Worm (Caenorhabditis elegans) whole organism, L1 larva: ENCODE data around the gene ins-19.

Experiments used
- C04F5.9 ChIP-seq: sonication (generic microtip); optimal IDR thresholded peaks from 2 replicates; lab custom pipeline; 2016; ENCODE audit warnings: missing genetic modification characterization, missing compliant biosample characterization
- alr-1 ChIP-seq: fragments of 200-800 bp; sonication (Bioruptor generic); optimal IDR thresholded peaks from 2 replicates; lab custom pipeline; 2018; ENCODE audit warnings: borderline replicate concordance, mild to moderate bottlenecking, missing genetic modification characterization, missing compliant biosample characterization
- ama-1 ChIP-seq: fragments of 150-350 bp; optimal IDR thresholded peaks from 2 replicates; lab custom pipeline; 2014
- ceh-82 ChIP-seq, 3 experiments: fragments of 150-350 bp in 1 of 3; sonication (generic microtip) in 2 of 3; optimal IDR thresholded peaks; 2 replicates each; lab custom pipeline; 2014 to 2017; ENCODE audit warnings: missing biosample characterization in 3 of 3, missing genetic modification characterization in 3 of 3
- ceh-90 ChIP-seq: sonication (generic microtip); optimal IDR thresholded peaks from 2 replicates; lab custom pipeline; 2016; ENCODE audit warnings: missing genetic modification characterization, missing compliant biosample characterization
- ces-1 ChIP-seq: fragments of 150-350 bp; optimal IDR thresholded peaks from 2 replicates; lab custom pipeline; 2014; ENCODE audit warnings: missing biosample characterization, missing genetic modification reagents, missing genetic modification characterization
- dpl-1 ChIP-seq, 3 experiments: fragments of 150-350 bp in 2 of 3; sonication (generic microtip) in 1 of 3; optimal IDR thresholded peaks; 2 replicates each; lab custom pipeline; 2014 to 2017; ENCODE audit warnings: missing biosample characterization in 3 of 3, missing genetic modification characterization in 3 of 3, missing genetic modification reagents in 3 of 3
- efl-1 ChIP-seq, 4 experiments: fragments of 150-350 bp; optimal IDR thresholded peaks in 3 of 4; peaks in 1 of 4; 1 replicate in 1 of 4; 2 replicates in 3 of 4; lab custom pipeline; 2014; ENCODE audit warnings: missing biosample characterization in 2 of 4, missing genetic modification characterization in 2 of 4, missing genetic modification reagents in 2 of 4
- elt-2 ChIP-seq: sonication (generic microtip); optimal IDR thresholded peaks from 2 replicates; lab custom pipeline; 2016; ENCODE audit warnings: missing genetic modification characterization, mild to moderate bottlenecking, inconsistent platforms, missing compliant biosample characterization, missing genetic modification reagents
- fkh-10 ChIP-seq: sonication (generic microtip); optimal IDR thresholded peaks from 2 replicates; lab custom pipeline; 2017; ENCODE audit warnings: missing biosample characterization, missing genetic modification reagents, missing genetic modification characterization
- fkh-8 ChIP-seq: sonication (generic microtip); optimal IDR thresholded peaks from 2 replicates; lab custom pipeline; 2016; ENCODE audit warnings: mild to moderate bottlenecking, missing genetic modification characterization, missing compliant biosample characterization
- fos-1 ChIP-seq: fragments of 150-350 bp; optimal IDR thresholded peaks from 2 replicates; lab custom pipeline; 2014; ENCODE audit warnings: missing biosample characterization, missing genetic modification characterization
- hlh-17 ChIP-seq: fragments of 200-800 bp; sonication (Bioruptor generic); optimal IDR thresholded peaks from 2 replicates; lab custom pipeline; 2018; ENCODE audit warnings: missing genetic modification characterization, mild to moderate bottlenecking, missing compliant biosample characterization, moderate library complexity, borderline replicate concordance
- hpl-2 ChIP-seq: fragments of 150-350 bp; optimal IDR thresholded peaks from 2 replicates; lab custom pipeline; 2014; ENCODE audit warnings: missing biosample characterization, missing genetic modification reagents, missing genetic modification characterization
- lin-13 ChIP-seq: fragments of 150-350 bp; optimal IDR thresholded peaks from 2 replicates; lab custom pipeline; 2014; ENCODE audit warnings: missing biosample characterization, missing genetic modification reagents, missing genetic modification characterization
- lin-35 ChIP-seq, 2 experiments: fragments of 150-350 bp; optimal IDR thresholded peaks; 2 replicates each; lab custom pipeline; 2014; ENCODE audit warnings: missing biosample characterization in 2 of 2, missing genetic modification characterization in 2 of 2, missing genetic modification reagents in 2 of 2
- lin-39 ChIP-seq: fragments of 150-350 bp; optimal IDR thresholded peaks from 2 replicates; lab custom pipeline; 2014; ENCODE audit warnings: missing biosample characterization, missing genetic modification reagents, missing genetic modification characterization
- mef-2 ChIP-seq: fragments of 150-350 bp; optimal IDR thresholded peaks from 2 replicates; lab custom pipeline; 2014; ENCODE audit warnings: missing biosample characterization, missing genetic modification characterization
- mep-1 ChIP-seq: fragments of 150-350 bp; optimal IDR thresholded peaks from 2 replicates; lab custom pipeline; 2014; ENCODE audit warnings: missing biosample characterization, missing genetic modification characterization
- nhr-47 ChIP-seq: sonication (generic microtip); optimal IDR thresholded peaks from 2 replicates; lab custom pipeline; 2016; ENCODE audit warnings: mild to moderate bottlenecking, missing genetic modification characterization, moderate library complexity, missing compliant biosample characterization
- nhr-76 ChIP-seq: sonication (generic microtip); optimal IDR thresholded peaks from 2 replicates; lab custom pipeline; 2017; ENCODE audit warnings: missing biosample characterization, missing genetic modification characterization
- nhr-77 ChIP-seq: fragments of 150-350 bp; optimal IDR thresholded peaks from 2 replicates; lab custom pipeline; 2014; ENCODE audit warnings: missing biosample characterization, missing genetic modification characterization
- nhr-84 ChIP-seq: sonication (generic microtip); optimal IDR thresholded peaks from 2 replicates; lab custom pipeline; 2017; ENCODE audit warnings: missing biosample characterization, missing genetic modification characterization
- nhr-85 ChIP-seq: sonication (generic microtip); peaks from one replicate; lab custom pipeline; 2016; ENCODE audit warnings: missing genetic modification characterization, inconsistent platforms, missing compliant biosample characterization
- pag-3 ChIP-seq: sonication (generic microtip); optimal IDR thresholded peaks from 2 replicates; lab custom pipeline; 2017; ENCODE audit warnings: missing genetic modification characterization, mild to moderate bottlenecking, missing compliant biosample characterization, antibody characterized with exemption, borderline replicate concordance; ENCODE audit not compliant: insufficient read depth
- rnt-1 ChIP-seq: sonication (generic microtip); optimal IDR thresholded peaks from 2 replicates; lab custom pipeline; 2016; ENCODE audit warnings: mild to moderate bottlenecking, missing genetic modification characterization, moderate library complexity, missing compliant biosample characterization
- snpc-4 ChIP-seq: fragments of 150-350 bp; optimal IDR thresholded peaks from 2 replicates; lab custom pipeline; 2014; ENCODE audit warnings: missing biosample characterization, missing genetic modification characterization
- sup-37 ChIP-seq: fragments of 200-800 bp; sonication (Bioruptor generic); optimal IDR thresholded peaks from 2 replicates; lab custom pipeline; 2018; ENCODE audit warnings: mild to moderate bottlenecking, missing genetic modification characterization, missing compliant biosample characterization
- swsn-7 ChIP-seq: sonication (generic microtip); optimal IDR thresholded peaks from 2 replicates; lab custom pipeline; 2016; ENCODE audit warnings: missing genetic modification characterization, missing compliant biosample characterization
- tlp-1 ChIP-seq: fragments of 150-350 bp; optimal IDR thresholded peaks from 2 replicates; lab custom pipeline; 2014; ENCODE audit warnings: missing biosample characterization, missing genetic modification characterization
- unc-30 ChIP-seq: sonication (generic microtip); optimal IDR thresholded peaks from 2 replicates; lab custom pipeline; 2017; ENCODE audit warnings: missing biosample characterization, missing genetic modification characterization
- unc-62 ChIP-seq: fragments of 150-350 bp; optimal IDR thresholded peaks from 2 replicates; lab custom pipeline; 2014; ENCODE audit warnings: missing biosample characterization, missing genetic modification reagents, missing genetic modification characterization
- unc-98 ChIP-seq: fragments of 200-800 bp; sonication (Bioruptor generic); IDR thresholded peaks from 2 replicates; pipeline ENCODE4 v1.3.6; 2022; ENCODE audit warnings: missing genetic modification characterization, missing compliant biosample characterization
- vab-15 ChIP-seq: sonication (generic microtip); optimal IDR thresholded peaks from 2 replicates; lab custom pipeline; 2017; ENCODE audit warnings: missing genotype, mild to moderate bottlenecking, missing genetic modification characterization, missing compliant biosample characterization
- xbp-1 ChIP-seq: sonication (generic microtip); optimal IDR thresholded peaks from 2 replicates; lab custom pipeline; 2016; ENCODE audit warnings: missing genetic modification characterization, missing compliant biosample characterization
- ztf-4 ChIP-seq: fragments of 150-350 bp; optimal IDR thresholded peaks from 2 replicates; lab custom pipeline; 2014; ENCODE audit warnings: missing biosample characterization, missing genetic modification characterization

Gene ins-19

ce11 chrII:3126341-3126740 is at the start of gene ins-19:
Gene ins-19 (minus strand): TSS chrII:3126441.
- TF ChIP-seq rnt-1, result no peak
- no peak for TF ChIP-seq mep-1 (tag; lab: Kevin White, UChicago)
- no peak for TF ChIP-seq hlh-17 (GFP tag; lab: Kevin White, UChicago)
- TF ChIP-seq hpl-2 (GFP tag; lab: Kevin White, UChicago), result no peak
- TF ChIP-seq, all 84 proteins: peak for 0

- TF ChIP-seq vab-15 (tag; lab: Kevin White, UChicago), result no peak
- TF ChIP-seq efl-1 (optimal IDR thresholded peaks at IDR 0.05; lab: Kevin White, UChicago), result no peak
- TF ChIP-seq efl-1 (GFP tag; optimal IDR thresholded peaks at IDR 0.05 in 1 of 2; lab: Kevin White, UChicago), result no peak
- no peak for TF ChIP-seq nhr-85 (tag; lab: Kevin White, UChicago)
- no peak for TF ChIP-seq ama-1 (lab: Kevin White, UChicago)
- no peak for TF ChIP-seq lin-39 (tag; lab: Kevin White, UChicago)
- no peak for TF ChIP-seq unc-98 (GFP tag; lab: Robert Waterston, UW)
- no peak for TF ChIP-seq fos-1 (tag; lab: Kevin White, UChicago)
These were observed 45.9 kb upstream of the ins-19 start, which contains the start of gene Y27F2A.10 for ce11 chrII:3172176-3172575. Gene Y27F2A.10 (minus strand): TSS chrII:3172276.

- no peak for TF ChIP-seq elt-2 (tag; lab: Kevin White, UChicago)
- no peak for TF ChIP-seq swsn-7
- TF ChIP-seq lin-13, result no peak
- no peak for TF ChIP-seq mef-2 (tag; lab: Kevin White, UChicago)
- TF ChIP-seq nhr-84, result no peak
- TF ChIP-seq dpl-1 (GFP tag; optimal IDR thresholded peaks at IDR 0.05; lab: Kevin White, UChicago), result no peak
- no peak for TF ChIP-seq fos-1 (tag; lab: Kevin White, UChicago)
- TF ChIP-seq lin-35 (GFP tag; optimal IDR thresholded peaks at IDR 0.05; lab: Kevin White, UChicago), result no peak
- no peak for TF ChIP-seq ztf-4 (tag; lab: Kevin White, UChicago)
- no peak for TF ChIP-seq ceh-82 (tag; optimal IDR thresholded peaks at IDR 0.05; lab: Kevin White, UChicago)
- TF ChIP-seq snpc-4, result no peak
- no peak for TF ChIP-seq sup-37 (GFP tag; lab: Kevin White, UChicago)
These were observed 43.8 kb upstream of the ins-19 start, which contains the start of gene fbxc-55 for ce11 chrII:3170089-3170488. Gene fbxc-55 (minus strand): TSS chrII:3170189.

- TF ChIP-seq pag-3 (tag; lab: Kevin White, UChicago), result no peak
These were observed 32.7 kb upstream of the ins-19 start, which contains the start of gene sri-34 for ce11 chrII:3158985-3159384. Gene sri-34 (minus strand): TSS chrII:3159085.

- TF ChIP-seq xbp-1 (no peak), tlp-1 (no peak), fkh-8 (tag; lab: Kevin White, UChicago) (peak; percentile 57), unc-62 (GFP tag; lab: Kevin White, UChicago) (no peak), ceh-90 (tag; lab: Kevin White, UChicago) (no peak), nhr-47 (no peak)
- TF ChIP-seq, all 84 proteins: peak for 1
These were observed 30.5 kb upstream of the ins-19 start, which contains the start of gene sri-33 for ce11 chrII:3156749-3157148. Gene sri-33 (minus strand): TSS chrII:3156849.

ce11 chrII:3154383-3154782 is 28.1 kb upstream of the ins-19 start, which contains the start of gene sri-32:
Gene sri-32 (minus strand): TSS chrII:3154483.
- TF ChIP-seq alr-1 (tag; lab: Kevin White, UChicago) (no peak), swsn-7 (no peak), nhr-76 (tag; lab: Kevin White, UChicago) (no peak), lin-13 (no peak), C04F5.9 (tag; lab: Kevin White, UChicago) (no peak), xbp-1 (no peak), fkh-10 (GFP tag; lab: Kevin White, UChicago) (no peak), unc-30 (no peak), nhr-77 (tag; lab: Kevin White, UChicago) (no peak), vab-15 (tag; lab: Kevin White, UChicago) (no peak), ces-1 (GFP tag; lab: Kevin White, UChicago) (no peak)
